Worm (Caenorhabditis elegans) whole organism, mixed stage, embryonic: ENCODE measurements around the gene ugt-34.

Source experiments
- M03D4.4 ChIP-seq: sonication (generic microtip); optimal IDR thresholded peaks from 2 replicates; lab custom pipeline; 2017; ENCODE audit warnings: mild to moderate bottlenecking, missing genetic modification characterization, missing compliant biosample characterization
- blmp-1 ChIP-seq: fragments of 150-350 bp; optimal IDR thresholded peaks from 2 replicates; lab custom pipeline; 2014; ENCODE audit warnings: missing biosample characterization, missing genetic modification characterization
- ceh-39 ChIP-seq: fragments of 150-350 bp; optimal IDR thresholded peaks from 2 replicates; lab custom pipeline; 2014; ENCODE audit warnings: missing biosample characterization, missing genetic modification characterization
- ceh-43 ChIP-seq: fragments of 200-800 bp; sonication (Bioruptor generic); optimal IDR thresholded peaks from 2 replicates; lab custom pipeline; 2018; ENCODE audit warnings: mild to moderate bottlenecking, missing genetic modification characterization, moderate library complexity, missing compliant biosample characterization
- ceh-83 ChIP-seq: fragments of 200-800 bp; sonication (Bioruptor generic); optimal IDR thresholded peaks from 2 replicates; lab custom pipeline; 2018; ENCODE audit warnings: mild to moderate bottlenecking, missing genetic modification characterization, missing compliant biosample characterization
- ces-1 ChIP-seq: fragments of 150-350 bp; optimal IDR thresholded peaks from 2 replicates; lab custom pipeline; 2014; ENCODE audit warnings: missing biosample characterization, missing genetic modification reagents, missing genetic modification characterization
- drap-1 ChIP-seq: fragments of 200-800 bp; sonication (Bioruptor generic); optimal IDR thresholded peaks from 3 replicates; lab custom pipeline; 2018; ENCODE audit warnings: mild to moderate bottlenecking, missing genetic modification characterization, missing compliant biosample characterization
- elt-1 ChIP-seq: sonication (generic microtip); optimal IDR thresholded peaks from 2 replicates; lab custom pipeline; 2017; ENCODE audit warnings: missing genetic modification characterization, mild to moderate bottlenecking, missing compliant biosample characterization, antibody characterized with exemption, moderate library complexity, borderline replicate concordance; ENCODE audit not compliant: insufficient read depth
- elt-3 ChIP-seq: fragments of 150-350 bp; optimal IDR thresholded peaks from 2 replicates; lab custom pipeline; 2014; ENCODE audit warnings: missing biosample characterization, missing genetic modification characterization
- flh-1 ChIP-seq: fragments of 200-800 bp; sonication (Bioruptor generic); optimal IDR thresholded peaks from 2 replicates; lab custom pipeline; 2018; ENCODE audit warnings: mild to moderate bottlenecking, missing genetic modification characterization, moderate library complexity, missing compliant biosample characterization
- ham-2 ChIP-seq: fragments of 200-800 bp; sonication (Bioruptor generic); optimal IDR thresholded peaks from 2 replicates; lab custom pipeline; 2018; ENCODE audit warnings: mild to moderate bottlenecking, missing genetic modification characterization, missing compliant biosample characterization
- hlh-1 ChIP-seq: fragments of 150-350 bp; optimal IDR thresholded peaks from 2 replicates; lab custom pipeline; 2014; ENCODE audit warnings: missing biosample characterization, missing genetic modification reagents, missing genetic modification characterization
- lin-13 ChIP-seq: fragments of 150-350 bp; optimal IDR thresholded peaks from 2 replicates; lab custom pipeline; 2014; ENCODE audit warnings: missing biosample characterization, missing genetic modification characterization
- lsy-2 ChIP-seq: fragments of 150-350 bp; optimal IDR thresholded peaks from 2 replicates; lab custom pipeline; 2014; ENCODE audit warnings: missing biosample characterization, missing genetic modification characterization
- mab-5 ChIP-seq: fragments of 150-350 bp; optimal IDR thresholded peaks from 2 replicates; lab custom pipeline; 2014; ENCODE audit warnings: missing biosample characterization, missing genetic modification characterization
- mls-2 ChIP-seq: sonication (generic microtip); optimal IDR thresholded peaks from 2 replicates; lab custom pipeline; 2016; ENCODE audit warnings: mild to moderate bottlenecking, missing genetic modification characterization, moderate library complexity, missing compliant biosample characterization
- nhr-12 ChIP-seq: fragments of 150-350 bp; optimal IDR thresholded peaks from 2 replicates; lab custom pipeline; 2014; ENCODE audit warnings: missing biosample characterization, missing genetic modification characterization
- nhr-2 ChIP-seq: fragments of 150-350 bp; optimal IDR thresholded peaks from 2 replicates; lab custom pipeline; 2014; ENCODE audit warnings: missing biosample characterization, missing genetic modification characterization
- nhr-237 ChIP-seq: fragments of 150-350 bp; optimal IDR thresholded peaks from 2 replicates; lab custom pipeline; 2014; ENCODE audit warnings: missing biosample characterization, missing genetic modification characterization
- nhr-76 ChIP-seq: sonication (generic microtip); optimal IDR thresholded peaks from 2 replicates; lab custom pipeline; 2017; ENCODE audit warnings: missing biosample characterization, missing genetic modification characterization
- pha-4 ChIP-seq: fragments of 150-350 bp; optimal IDR thresholded peaks from 2 replicates; lab custom pipeline; 2018; ENCODE audit warnings: missing biosample characterization, missing genetic modification reagents, missing genetic modification characterization
- sem-2 ChIP-seq: fragments of 200-800 bp; sonication (Bioruptor generic); optimal IDR thresholded peaks from 2 replicates; lab custom pipeline; 2018; ENCODE audit warnings: mild to moderate bottlenecking, missing genetic modification characterization, missing compliant biosample characterization
- snpc-4 ChIP-seq: fragments of 150-350 bp; optimal IDR thresholded peaks from 2 replicates; lab custom pipeline; 2014; ENCODE audit warnings: missing biosample characterization, missing genetic modification characterization
- sptf-1 ChIP-seq: sonication (generic microtip); optimal IDR thresholded peaks from 2 replicates; lab custom pipeline; 2017; ENCODE audit warnings: mild to moderate bottlenecking, missing genetic modification characterization, moderate library complexity, missing compliant biosample characterization
- unc-39 ChIP-seq: fragments of 150-350 bp; optimal IDR thresholded peaks from 2 replicates; lab custom pipeline; 2014; ENCODE audit warnings: missing biosample characterization, missing genetic modification characterization
- ztf-11 ChIP-seq: fragments of 150-350 bp; optimal IDR thresholded peaks from 2 replicates; lab custom pipeline; 2014; ENCODE audit warnings: missing biosample characterization, missing genetic modification characterization

The ugt-34 gene

ce11 chrV:10664271-10664670, 7.5 kb upstream of the ugt-34 start:
- TF ChIP-seq nhr-76 (tag; lab: Kevin White, UChicago) (no peak), ceh-43 (GFP tag; lab: Kevin White, UChicago) (no peak), mls-2 (tag; lab: Kevin White, UChicago) (no peak), blmp-1 (tag; lab: Kevin White, UChicago) (no peak), unc-39 (tag; lab: Kevin White, UChicago) (no peak), lin-13 (no peak), mab-5 (no peak), elt-1 (tag; lab: Kevin White, UChicago) (no peak)

ce11 chrV:10662000-10662399, 5.2 kb upstream of the ugt-34 start:
- TF ChIP-seq elt-1 (tag; lab: Kevin White, UChicago) (peak; percentile 69), sem-2 (no peak)

ce11 chrV:10661417-10661945, 4.7 kb upstream of the ugt-34 start, which contains the start of gene sqv-4:
sqv-4 (minus strand) TSS chrV:10661467.
- no peak for TF ChIP-seq ceh-39
- TF ChIP-seq M03D4.4 (tag; lab: Kevin White, UChicago) = no peak
- TF ChIP-seq sptf-1 = no peak
- no peak for TF ChIP-seq nhr-12

- TF ChIP-seq ceh-83 (GFP tag; lab: Kevin White, UChicago) (no peak), flh-1 (GFP tag; lab: Kevin White, UChicago) (no peak), nhr-2 (tag; lab: Kevin White, UChicago) (no peak), hlh-1 (tag; lab: Kevin White, UChicago) (no peak), unc-39 (tag; lab: Kevin White, UChicago) (no peak), lin-13 (no peak), ces-1 (GFP tag; lab: Kevin White, UChicago) (no peak), mls-2 (tag; lab: Kevin White, UChicago) (no peak), elt-1 (tag; lab: Kevin White, UChicago) (no peak), elt-3 (tag; lab: Kevin White, UChicago) (no peak), snpc-4 (tag; lab: Kevin White, UChicago) (no peak), ztf-11 (no peak), mab-5 (no peak), drap-1 (GFP tag; lab: Kevin White, UChicago) (no peak), nhr-76 (tag; lab: Kevin White, UChicago) (no peak), ceh-43 (GFP tag; lab: Kevin White, UChicago) (no peak), pha-4 (no peak), nhr-12 (no peak), M03D4.4 (tag; lab: Kevin White, UChicago) (no peak), ham-2 (no peak)
These were observed 2.6 kb upstream of the ugt-34 start for ce11 chrV:10659343-10659742.

- TF ChIP-seq unc-39 (tag; lab: Kevin White, UChicago) (no peak), lsy-2 (tag; lab: Kevin White, UChicago) (peak; percentile 17), nhr-237 (tag; lab: Kevin White, UChicago) (no peak)
These were observed 1.2 kb upstream of the ugt-34 start, which contains the start of gene tut-2 for ce11 chrV:10657959-10658358. tut-2 (plus strand) TSS chrV:10658235.

ce11 chrV:10654165-10654564, 2.6 kb downstream of the ugt-34 start, which contains the start of gene ugt-35:
ugt-35 (minus strand) TSS chrV:10654265.
- TF ChIP-seq ztf-11 (no peak), M03D4.4 (tag; lab: Kevin White, UChicago) (no peak), sptf-1 (no peak), unc-39 (tag; lab: Kevin White, UChicago) (no peak), nhr-12 (no peak)

ce11 chrV:10648146-10648545, 8.6 kb downstream of the ugt-34 start, which contains the start of gene aqp-6:
aqp-6 (plus strand) TSS chrV:10648446.
- TF ChIP-seq sptf-1 (no peak), ham-2 (no peak), snpc-4 (tag; lab: Kevin White, UChicago) (no peak), flh-1 (GFP tag; lab: Kevin White, UChicago) (no peak), sem-2 (no peak), lin-13 (no peak), nhr-12 (no peak), elt-1 (tag; lab: Kevin White, UChicago) (no peak)
